Worm (Caenorhabditis elegans): ENCODE data around the gene rog-1.

The rog-1 gene

ce11 chrII:1325604-1326003, 49.2 kb downstream of the rog-1 start:
- TF ChIP-seq nhr-11 (tag; optimal IDR thresholded peaks at IDR 0.05) (no peak), nhr-237 (tag; optimal IDR thresholded peaks at IDR 0.05) (no peak), mab-5 (tag; optimal IDR thresholded peaks at IDR 0.05) (no peak), mdl-1 (tag; optimal IDR thresholded peaks at IDR 0.05) (no peak), unc-55 (GFP tag; optimal IDR thresholded peaks at IDR 0.05) (no peak), lin-13 (GFP tag; optimal IDR thresholded peaks at IDR 0.05) (no peak), mbf-1 (tag; optimal IDR thresholded peaks at IDR 0.05) (no peak)

ce11 chrII:1324017-1324416, 50.8 kb downstream of the rog-1 start:
- TF ChIP-seq sma-9 (GFP tag; optimal IDR thresholded peaks at IDR 0.05): no peak
- TF ChIP-seq sma-9 (tag; optimal IDR thresholded peaks at IDR 0.05): no peak
- no peak for TF ChIP-seq dmd-4 (tag; optimal IDR thresholded peaks at IDR 0.05)
- no peak for TF ChIP-seq egl-27 (tag; optimal IDR thresholded peaks at IDR 0.05)
- no peak for TF ChIP-seq ceh-16 (tag; optimal IDR thresholded peaks at IDR 0.05)
- TF ChIP-seq crh-2 (tag; optimal IDR thresholded peaks at IDR 0.05): peak; percentile 43
- TF ChIP-seq nhr-23 (tag; optimal IDR thresholded peaks at IDR 0.05): no peak
- no peak for TF ChIP-seq nhr-21 (tag; optimal IDR thresholded peaks at IDR 0.05)
- TF ChIP-seq sem-4 (tag; optimal IDR thresholded peaks at IDR 0.05): peak; percentile 27
- TF ChIP-seq nhr-12 (tag; optimal IDR thresholded peaks at IDR 0.05): no peak
- TF ChIP-seq elt-3 (tag; optimal IDR thresholded peaks at IDR 0.05): no peak
- TF ChIP-seq nhr-237 (tag; optimal IDR thresholded peaks at IDR 0.05): no peak
- no peak for TF ChIP-seq unc-39 (tag; optimal IDR thresholded peaks at IDR 0.05)
- TF ChIP-seq unc-62 (GFP tag; optimal IDR thresholded peaks at IDR 0.05): no peak

- no peak for TF ChIP-seq sem-4 (tag; optimal IDR thresholded peaks at IDR 0.05)
- no peak for TF ChIP-seq R02D3.7 (tag; optimal IDR thresholded peaks at IDR 0.05)
- TF ChIP-seq unc-39 (tag; optimal IDR thresholded peaks at IDR 0.05): no peak
- TF ChIP-seq crh-2 (tag; optimal IDR thresholded peaks at IDR 0.05): peak; percentile 37
- TF ChIP-seq egl-27 (tag; optimal IDR thresholded peaks at IDR 0.05): no peak
- peak; percentile 21 to 58 for TF ChIP-seq lsy-2 (tag; optimal IDR thresholded peaks at IDR 0.05)
- no peak for TF ChIP-seq ztf-1 (GFP tag; conservative IDR thresholded peaks at IDR 0.05)
- no peak for TF ChIP-seq blmp-1 (tag; optimal IDR thresholded peaks at IDR 0.05; ENCODE audit: insufficient read depth)
- peak; percentile 29 for TF ChIP-seq sma-9 (GFP tag; optimal IDR thresholded peaks at IDR 0.05)
- no peak for TF ChIP-seq sma-9 (tag; optimal IDR thresholded peaks at IDR 0.05)
- TF ChIP-seq Y55F3AM.14 (GFP tag; optimal IDR thresholded peaks at IDR 0.05): no peak
- TF ChIP-seq unc-55 (GFP tag; optimal IDR thresholded peaks at IDR 0.05): peak; percentile 93
- TF ChIP-seq nhr-23 (tag; optimal IDR thresholded peaks at IDR 0.05): no peak
- TF ChIP-seq nhr-21 (tag; optimal IDR thresholded peaks at IDR 0.05): no peak
- no peak for TF ChIP-seq mdl-1 (tag; optimal IDR thresholded peaks at IDR 0.05)
- TF ChIP-seq zag-1 (tag; optimal IDR thresholded peaks at IDR 0.05): peak; percentile 11
- TF ChIP-seq lin-13 (GFP tag; optimal IDR thresholded peaks at IDR 0.05): peak; percentile 58
- no peak for TF ChIP-seq dmd-4 (tag; optimal IDR thresholded peaks at IDR 0.05)
- TF ChIP-seq nhr-77 (tag; optimal IDR thresholded peaks at IDR 0.05): no peak
- peak; percentile 13 for TF ChIP-seq mab-5 (tag; optimal IDR thresholded peaks at IDR 0.05)
- TF ChIP-seq elt-1 (tag; optimal IDR thresholded peaks at IDR 0.05): no peak
- TF ChIP-seq C34F6.9 (tag; optimal IDR thresholded peaks at IDR 0.05): peak; percentile 72
- no peak for TF ChIP-seq lin-39 (tag; optimal IDR thresholded peaks at IDR 0.05)
- no peak for TF ChIP-seq ama-1 (optimal IDR thresholded peaks at IDR 0.05)
- TF ChIP-seq mbf-1 (tag; optimal IDR thresholded peaks at IDR 0.05): no peak
- no peak for TF ChIP-seq sma-3 (GFP tag; optimal IDR thresholded peaks at IDR 0.05)
Observed at ce11 chrII:1323190-1323651, 51.6 kb downstream of the rog-1 start.

ce11 chrII:1322283-1323173, 52.3 kb downstream of the rog-1 start:
- TF ChIP-seq egl-27 (tag; optimal IDR thresholded peaks at IDR 0.05) (no peak), nhr-77 (tag; optimal IDR thresholded peaks at IDR 0.05) (no peak), F13H6.1 (tag; optimal IDR thresholded peaks at IDR 0.05) (no peak), sma-3 (GFP tag; optimal IDR thresholded peaks at IDR 0.05) (no peak), Y55F3AM.14 (GFP tag; optimal IDR thresholded peaks at IDR 0.05) (no peak), nhr-12 (tag; optimal IDR thresholded peaks at IDR 0.05) (no peak), crh-2 (tag; optimal IDR thresholded peaks at IDR 0.05) (no peak), dmd-4 (tag; optimal IDR thresholded peaks at IDR 0.05) (no peak), ZK546.5 (tag; optimal IDR thresholded peaks at IDR 0.05) (no peak), mbf-1 (tag; optimal IDR thresholded peaks at IDR 0.05) (no peak), fos-1 (tag; optimal IDR thresholded peaks at IDR 0.05) (no peak), alr-1 (tag; optimal IDR thresholded peaks at IDR 0.05) (no peak), nhr-6 (tag; optimal IDR thresholded peaks at IDR 0.05) (no peak)
